Fruit fly (Drosophila melanogaster): ENCODE data around the gene fy.

Gene fy

dm6 chr2L:8362273-8362954, 40.7 kb downstream of the fy start, which contains the start of gene CG7627 (continued):
- TF ChIP-seq gce (GFP tag; IDR thresholded peaks at IDR 0.05) (peak; percentile 31; the same call in 1 of the 3 replicates), CG17385 (GFP tag; optimal IDR thresholded peaks at IDR 0.05) (peak; percentile 68), Ptx1 (GFP tag; IDR thresholded peaks at IDR 0.05) (peak; percentile 83), CG12769 (tag; optimal IDR thresholded peaks at IDR 0.05) (peak; percentile 69), ERR (GFP tag; optimal IDR thresholded peaks at IDR 0.05) (peak; percentile 63), Xrp1 (GFP tag; IDR thresholded peaks at IDR 0.05) (peak; percentile 83), hth (optimal IDR thresholded peaks at IDR 0.05) (no peak), gt (GFP tag; IDR thresholded peaks at IDR 0.05) (no peak), Sry-β (GFP tag; optimal IDR thresholded peaks at IDR 0.05) (no peak), CG6791 (GFP tag; IDR thresholded peaks at IDR 0.05; ENCODE audit: partially characterized antibody) (no peak), CG8281 (tag; optimal IDR thresholded peaks at IDR 0.05) (peak; percentile 50), CHES-1-like (GFP tag; optimal IDR thresholded peaks at IDR 0.05) (peak; percentile 84), tio (GFP tag; optimal IDR thresholded peaks at IDR 0.05) (peak; percentile 69), CG11696 (GFP tag; IDR thresholded peaks at IDR 0.05) (0 out of 2 replicates have a peak, but pooled peaks have one; percentile 34), CG1647 (GFP tag; optimal IDR thresholded peaks at IDR 0.05) (peak; percentile 46), Sox100B (GFP tag; optimal IDR thresholded peaks at IDR 0.05) (peak; percentile 79), Dbx (GFP tag; IDR thresholded peaks at IDR 0.05) (peak; percentile 85), H2.0 (GFP tag; IDR thresholded peaks at IDR 0.05) (peak; percentile 66), GATAe (GFP tag; conservative IDR thresholded peaks at IDR 0.05) (peak; percentile 38; the same call in 1 of the 2 replicates), otp (GFP tag; IDR thresholded peaks at IDR 0.05) (0 out of 3 replicates have a peak, but pooled peaks have one; percentile 59), CG4617 (GFP tag; optimal IDR thresholded peaks at IDR 0.05; ENCODE audit: borderline replicate concordance) (no peak), CG18476 (GFP tag; optimal IDR thresholded peaks at IDR 0.05) (peak; percentile 64), Med (GFP tag) (peak; percentile 97), ab (GFP tag; optimal IDR thresholded peaks at IDR 0.05) (peak; percentile 72), CG34422 (GFP tag; IDR thresholded peaks at IDR 0.05) (peak; percentile 79), Dad (GFP tag; optimal IDR thresholded peaks at IDR 0.05) (peak; percentile 61), CG4424 (GFP tag; optimal IDR thresholded peaks at IDR 0.05) (peak; percentile 82), CG2199 (GFP tag; IDR thresholded peaks at IDR 0.05) (no peak), tll (GFP tag; optimal IDR thresholded peaks at IDR 0.05) (no peak), Lpt (GFP tag; optimal IDR thresholded peaks at IDR 0.05) (no peak), dysf (GFP tag; IDR thresholded peaks at IDR 0.05) (peak; percentile 86), Nf-YA (GFP tag; IDR thresholded peaks at IDR 0.05) (peak; percentile 53; the same call in 1 of the 2 replicates), nerfin-2 (GFP tag; IDR thresholded peaks at IDR 0.05; ENCODE audit: partially characterized antibody) (no peak), bbx (GFP tag; IDR thresholded peaks at IDR 0.05; ENCODE audit: partially characterized antibody) (peak; percentile 48; the same call in 1 of the 2 replicates), da (GFP tag; optimal IDR thresholded peaks at IDR 0.05) (peak; percentile 19), cas (GFP tag; IDR thresholded peaks at IDR 0.05) (peak; percentile 44; the same call in 1 of the 2 replicates), CG1529 (GFP tag; optimal IDR thresholded peaks at IDR 0.05) (peak; percentile 20), sob (GFP tag; IDR thresholded peaks at IDR 0.05) (peak; percentile 64), CG7271 (tag; optimal IDR thresholded peaks at IDR 0.05) (no peak), mam (GFP tag; optimal IDR thresholded peaks at IDR 0.05) (peak; percentile 84), Optix (GFP tag; IDR thresholded peaks at IDR 0.05) (peak; percentile 64; the same call in 1 of the 3 replicates), CG32767 (GFP tag; IDR thresholded peaks at IDR 0.05) (peak; percentile 64; the same call in 1 of the 2 replicates), lbe (GFP tag; optimal IDR thresholded peaks at IDR 0.05) (peak; percentile 65), CG12219 (GFP tag; optimal IDR thresholded peaks at IDR 0.05) (peak; percentile 73), ato (GFP tag; IDR thresholded peaks at IDR 0.05; ENCODE audit: partially characterized antibody) (no peak), dm (GFP tag; optimal IDR thresholded peaks at IDR 0.05) (peak; percentile 52), hkb (optimal IDR thresholded peaks at IDR 0.05) (no peak), hkb (GFP tag; IDR thresholded peaks at IDR 0.05) (peak; percentile 84), CG15073 (GFP tag; optimal IDR thresholded peaks at IDR 0.05) (peak; percentile 15), Atf6 (GFP tag; IDR thresholded peaks at IDR 0.05) (peak; percentile 85)
